Worm (Caenorhabditis elegans) whole organism, mixed stage, embryonic: ENCODE data around the gene hlh-31.

ENCODE experiments used
- bed-3 ChIP-seq: fragments of 200-800 bp; sonication (Bioruptor generic); optimal IDR thresholded peaks from 3 replicates; lab custom pipeline; 2018; ENCODE audit warnings: mild to moderate bottlenecking, missing genetic modification characterization, moderate library complexity, missing compliant biosample characterization
- sem-2 ChIP-seq: fragments of 200-800 bp; sonication (Bioruptor generic); optimal IDR thresholded peaks from 2 replicates; lab custom pipeline; 2018; ENCODE audit warnings: mild to moderate bottlenecking, missing genetic modification characterization, missing compliant biosample characterization
- snpc-4 ChIP-seq: fragments of 150-350 bp; optimal IDR thresholded peaks from 2 replicates; lab custom pipeline; 2014; ENCODE audit warnings: missing biosample characterization, missing genetic modification characterization

- no peak for TF ChIP-seq snpc-4 (tag; lab: Kevin White, UChicago)
- no peak for TF ChIP-seq sem-2
- TF ChIP-seq bed-3 (GFP tag; lab: Kevin White, UChicago): no peak
Observed at ce11 chrIV:16210913-16211312, 46.5 kb upstream of the hlh-31 start, which contains the start of gene H25K10.2.
